Fruit fly (Drosophila melanogaster) Kc167 (cell line): ENCODE data around the gene CG6733.

Experiments used
- Myc ChIP-seq: fragments of >200 bp; optimal IDR thresholded peaks from 2 replicates; lab custom pipeline; 2017; ENCODE audit warnings: missing external identifiers
- h ChIP-seq: fragments of >200 bp; optimal IDR thresholded peaks from 3 replicates; lab custom pipeline; 2018; ENCODE audit warnings: missing external identifiers
- psq ChIP-seq: fragments of >200 bp; optimal IDR thresholded peaks from 2 replicates; lab custom pipeline; 2017; ENCODE audit warnings: missing external identifiers

DNA sequence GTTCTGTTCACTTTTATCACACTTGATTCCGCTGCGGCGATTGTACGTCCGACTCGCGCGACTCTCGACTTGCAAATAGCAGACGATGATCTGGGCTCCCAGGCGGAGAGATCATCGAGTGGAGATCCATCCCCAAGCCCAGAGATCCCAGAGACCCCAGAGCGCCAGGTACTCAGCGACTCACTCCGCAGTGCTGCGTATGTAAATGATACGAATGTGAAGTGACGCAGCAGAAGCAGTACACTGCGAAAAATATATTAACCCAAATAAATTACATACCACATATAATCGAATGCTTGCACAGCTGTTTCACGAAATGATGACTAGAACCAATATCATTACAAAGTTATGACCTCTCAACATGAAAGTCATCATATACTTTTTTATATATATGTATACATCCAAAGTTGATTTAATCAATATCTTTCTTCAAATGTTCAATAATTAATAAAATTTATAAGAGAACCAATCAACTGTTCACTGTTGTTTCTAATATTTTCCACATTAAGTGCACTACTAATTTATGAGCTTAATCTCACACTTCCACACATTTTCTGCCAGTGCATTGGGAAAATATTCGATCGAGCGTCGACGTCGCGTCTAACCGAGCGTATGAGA is 30.2 kb upstream of the CG6733 start, which contains the start of gene CG17111:
- no peak for TF ChIP-seq Myc (lab: Kevin White, UChicago)
- no peak for TF ChIP-seq psq (lab: Kevin White, UChicago)
- no peak for TF ChIP-seq h (lab: Kevin White, UChicago)
